Worm (Caenorhabditis elegans) whole organism, L4/young adult: ENCODE data around the gene nhr-115.
"Not testable (repeated sequence)": the region's sequence is repeated elsewhere in the genome, so short reads cannot be mapped to it uniquely, and the experiment has no call there.

Source experiments
- W03F9.2 ChIP-seq: fragments of 150-350 bp; optimal IDR thresholded peaks from 2 replicates; lab custom pipeline; 2014; ENCODE audit warnings: missing biosample characterization, missing genetic modification characterization
- dao-5 ChIP-seq: sonication (generic microtip); optimal IDR thresholded peaks from 2 replicates; lab custom pipeline; 2016; ENCODE audit warnings: missing genotype, missing genetic modification characterization, moderate library complexity, missing compliant biosample characterization
- him-1 ChIP-seq: sonication (generic microtip); optimal IDR thresholded peaks from 2 replicates; lab custom pipeline; 2016; ENCODE audit warnings: missing genotype, missing genetic modification reagents, missing genetic modification characterization, missing compliant biosample characterization

Gene nhr-115

DNA sequence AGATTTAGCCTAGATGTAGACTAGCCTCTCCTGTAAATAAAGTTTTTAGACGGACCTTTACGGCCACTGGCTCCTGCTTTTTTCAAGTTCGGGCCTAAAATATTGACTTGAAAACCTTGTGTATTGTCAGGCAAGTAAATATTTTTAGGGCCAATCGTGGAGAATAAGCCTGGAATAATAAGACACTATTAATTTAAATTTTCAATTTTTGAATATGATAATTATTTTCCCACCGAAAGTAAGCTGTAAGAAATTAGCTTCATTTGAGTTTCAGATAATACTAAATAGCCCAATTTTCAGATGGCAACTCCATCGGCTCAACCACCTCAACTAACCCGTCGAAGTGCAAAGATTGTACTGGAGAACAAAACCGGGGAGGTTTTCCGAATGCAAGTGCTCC is 34.0 kb downstream of the nhr-115 start, which contains the start of gene pud-4:
Gene pud-4 (plus strand): TSS at position 301 of the 400 bp plus-strand sequence.
- no peak for TF ChIP-seq him-1
- no peak for TF ChIP-seq dao-5 (tag; lab: Kevin White, UChicago)
- no peak for TF ChIP-seq W03F9.2 (tag; lab: Kevin White, UChicago)

DNA sequence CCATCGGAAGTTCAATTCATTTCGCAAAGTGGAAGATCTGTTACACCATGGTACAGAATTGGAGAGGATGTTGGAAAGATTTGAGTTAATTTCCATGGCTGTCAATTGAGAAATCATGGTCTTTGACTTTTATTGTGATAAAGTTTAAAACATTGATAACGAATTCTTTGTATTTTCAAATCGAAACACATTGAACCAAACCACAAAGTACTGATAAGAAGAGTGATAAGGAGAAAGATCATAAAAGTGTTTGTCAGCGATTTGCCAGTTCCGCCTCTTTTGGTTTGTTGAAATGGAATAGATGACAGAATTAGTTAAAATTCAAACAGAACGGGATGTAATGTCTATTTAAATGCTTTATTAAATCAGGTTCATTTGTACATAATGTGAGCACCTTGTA is 34.8 kb downstream of the nhr-115 start:
- no peak for TF ChIP-seq him-1

DNA sequence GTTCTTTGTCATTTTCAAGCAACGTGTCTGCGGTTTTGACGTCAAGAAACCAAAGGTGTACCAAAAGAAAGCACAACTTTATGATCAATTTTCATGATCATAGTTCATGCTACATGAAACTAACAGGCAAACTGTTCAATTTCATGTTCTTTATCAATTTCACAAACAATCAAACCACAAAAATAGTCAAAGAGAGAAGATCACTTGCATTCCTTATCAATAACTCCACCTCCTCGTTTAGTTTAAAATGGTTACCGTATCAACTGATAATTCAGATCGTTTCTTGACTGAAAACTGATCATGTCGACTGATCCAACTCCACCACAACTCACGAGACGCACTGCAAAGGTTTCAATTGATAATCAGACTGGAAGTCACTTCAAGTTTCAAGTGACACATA is 37.8 kb downstream of the nhr-115 start, which contains the start of gene pud-1.1:
Gene pud-1.1 (plus strand): TSS at position 301 of the 400 bp plus-strand sequence.
- not testable (repeated sequence) for TF ChIP-seq W03F9.2 (tag; lab: Kevin White, UChicago); dao-5 (tag; lab: Kevin White, UChicago); him-1

DNA sequence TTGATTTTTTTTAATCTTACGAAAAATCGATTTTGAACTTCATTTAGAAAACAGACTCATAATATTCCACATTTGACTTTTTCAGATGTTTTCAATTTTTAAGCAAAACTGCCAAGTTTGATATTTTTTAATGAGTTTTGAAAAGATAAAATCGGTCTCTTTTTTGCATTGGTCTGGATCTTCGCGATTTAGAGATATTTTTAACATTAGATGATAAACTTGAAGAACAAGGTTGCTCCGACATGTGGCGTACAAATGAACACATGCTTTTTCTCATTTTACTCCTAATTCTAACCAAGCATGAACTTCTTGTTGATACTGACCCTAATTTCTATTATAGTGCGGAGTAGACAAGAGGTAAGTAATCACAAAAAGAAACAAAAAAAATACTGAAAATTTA is 39.3 kb downstream of the nhr-115 start, which contains the start of gene irld-32:
Gene irld-32 (plus strand): TSS at position 301 of the 400 bp plus-strand sequence.
- not testable (repeated sequence) for TF ChIP-seq dao-5 (tag; lab: Kevin White, UChicago); him-1; W03F9.2 (tag; lab: Kevin White, UChicago)

DNA sequence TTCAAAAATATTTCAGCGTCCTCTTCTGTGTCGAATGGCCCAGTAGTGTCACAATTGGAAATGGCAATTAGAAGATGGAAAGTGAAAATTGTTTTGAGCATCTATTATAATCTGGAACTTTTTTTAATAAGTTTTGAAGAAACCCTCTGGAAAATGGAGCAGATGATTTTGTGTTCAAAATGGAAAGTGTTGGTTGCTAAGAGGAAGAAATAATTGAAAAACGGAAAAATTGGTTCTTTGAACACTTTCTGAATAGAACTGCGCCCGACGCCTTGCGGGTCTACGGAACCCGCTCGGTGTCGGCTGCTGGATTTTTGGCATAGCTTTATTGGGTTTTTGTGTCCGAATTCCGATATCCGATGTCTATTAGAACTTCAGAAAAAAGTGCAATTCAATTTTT is 43.8 kb downstream of the nhr-115 start, which contains the start of gene irld-28:
Gene irld-28 (minus strand): TSS at position 101 of the 400 bp plus-strand sequence.
- TF ChIP-seq him-1 (no peak), dao-5 (tag; lab: Kevin White, UChicago) (no peak)

DNA sequence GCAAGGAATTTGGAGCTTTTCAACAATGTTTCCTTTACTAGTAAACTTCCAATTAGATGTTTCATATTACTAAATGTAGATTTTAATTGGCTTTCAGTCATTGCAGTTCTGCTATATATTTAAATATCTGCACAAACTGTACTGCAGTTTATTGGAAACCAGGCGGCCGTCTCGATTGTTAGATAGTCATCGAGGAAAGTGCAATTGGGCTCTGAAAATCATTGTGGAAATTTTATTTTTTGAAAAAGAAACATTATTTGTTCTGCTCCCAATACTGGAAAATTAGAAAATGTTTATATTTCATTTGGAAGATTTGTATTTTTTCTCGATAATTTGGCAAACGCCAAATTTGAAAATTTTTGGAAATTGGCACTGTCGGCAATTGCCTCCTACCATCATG is 46.2 kb downstream of the nhr-115 start, which contains the start of gene irld-29:
Gene irld-29 (minus strand): TSS at position 101 of the 400 bp plus-strand sequence.
- no peak for TF ChIP-seq W03F9.2 (tag; lab: Kevin White, UChicago)
- TF ChIP-seq him-1: no peak
- TF ChIP-seq dao-5 (tag; lab: Kevin White, UChicago): no peak

DNA sequence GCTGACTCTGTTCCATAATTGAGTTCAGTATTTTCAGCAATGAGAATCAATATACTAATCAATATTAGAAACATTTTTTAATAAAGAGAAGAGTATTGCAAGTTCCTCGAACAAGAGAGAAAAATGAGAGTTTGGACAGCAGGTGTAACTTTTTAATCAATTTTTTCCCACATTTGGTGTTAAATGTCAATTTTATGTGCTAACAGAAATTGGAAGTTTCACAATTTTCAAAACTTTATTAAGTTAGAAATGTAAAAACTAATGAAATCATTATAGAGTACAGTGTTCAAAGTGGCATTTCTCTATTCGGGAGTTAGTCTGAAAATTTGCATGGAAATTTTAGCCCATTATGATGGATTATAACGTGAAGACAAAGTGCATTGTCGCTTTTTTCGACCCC is 48.9 kb downstream of the nhr-115 start, which contains the start of gene irld-30:
Gene irld-30 (minus strand): TSS at position 101 of the 400 bp plus-strand sequence.
- no peak for TF ChIP-seq dao-5 (tag; lab: Kevin White, UChicago)
- TF ChIP-seq W03F9.2 (tag; lab: Kevin White, UChicago): no peak
- no peak for TF ChIP-seq him-1

DNA sequence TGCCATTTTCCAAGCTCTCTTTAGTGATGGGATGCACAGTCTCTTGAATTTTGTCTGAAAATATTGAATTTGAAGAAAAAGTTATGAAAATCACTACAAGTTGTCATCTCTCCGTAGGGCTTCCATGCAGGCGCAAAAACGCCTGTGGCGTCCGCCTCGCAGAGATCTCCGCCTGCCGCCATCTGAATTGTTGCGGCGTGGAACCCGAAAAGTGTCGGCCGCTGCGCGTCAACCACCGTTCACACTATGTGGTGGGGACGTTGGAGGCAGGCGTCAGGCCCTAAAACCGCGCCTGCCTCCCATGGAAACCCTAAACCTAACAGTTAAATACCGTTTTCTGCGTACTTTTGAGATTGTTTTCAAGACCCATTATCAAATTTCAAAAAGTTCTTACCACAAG is 49.7 kb downstream of the nhr-115 start:
- TF ChIP-seq dao-5 (tag; lab: Kevin White, UChicago): no peak
- no peak for TF ChIP-seq him-1
- TF ChIP-seq W03F9.2 (tag; lab: Kevin White, UChicago): no peak

DNA sequence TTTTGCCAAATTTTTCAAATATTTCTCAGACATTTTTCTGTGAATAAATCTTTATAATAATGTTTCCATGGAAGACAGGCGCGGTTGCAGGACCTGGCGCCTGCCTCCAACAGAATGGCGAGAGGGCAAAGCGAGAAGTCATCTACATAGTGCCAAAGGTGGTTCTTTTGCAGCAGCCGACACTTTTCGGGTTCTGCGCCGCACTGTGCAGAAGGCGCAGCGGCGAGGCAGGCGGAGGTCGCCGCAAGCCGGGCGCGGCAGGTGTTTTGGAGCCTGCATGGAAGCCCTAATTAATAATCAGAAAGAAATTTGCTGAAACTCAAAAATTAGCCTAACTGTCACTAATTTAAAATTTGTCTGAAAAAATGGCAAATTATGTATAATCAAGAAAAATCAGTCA is 51.2 kb downstream of the nhr-115 start:
- TF ChIP-seq him-1: no peak
